Fruit fly (Drosophila melanogaster) whole organism, embryonic: ENCODE measurements around the gene CG33796.

Source experiments
- Asciz ChIP-seq: fragments of 200-800 bp; sonication (Bioruptor generic); optimal IDR thresholded peaks from 2 replicates; lab custom pipeline; 2017; ENCODE audit warnings: missing biosample characterization, mild to moderate bottlenecking, missing genetic modification characterization, missing genetic modification reagents
- BEAF-32 ChIP-seq: fragments of 200-800 bp; sonication (Bioruptor generic); optimal IDR thresholded peaks from 3 replicates; lab custom pipeline; 2017; ENCODE audit warnings: missing biosample characterization, missing genetic modification characterization, mild to moderate bottlenecking, moderate library complexity, missing genetic modification reagents
- CG10654 ChIP-seq: fragments of 200-800 bp; sonication (Bioruptor generic); optimal IDR thresholded peaks from 2 replicates; lab custom pipeline; 2016; ENCODE audit warnings: missing biosample characterization, missing genetic modification characterization
- CG11398 ChIP-seq: fragments of 200-800 bp; sonication (Bioruptor generic); optimal IDR thresholded peaks from 2 replicates; lab custom pipeline; 2016; ENCODE audit warnings: missing biosample characterization, missing genetic modification characterization
- CG11456 ChIP-seq: fragments of 200-800 bp; sonication (Bioruptor generic); IDR thresholded peaks from 3 replicates; pipeline ENCODE4 v1.3.6; 2022; ENCODE audit warnings: missing biosample characterization, missing genetic modification characterization
- CG11504 ChIP-seq: fragments of 200-800 bp; sonication (Bioruptor generic); optimal IDR thresholded peaks from 3 replicates; lab custom pipeline; 2019; ENCODE audit warnings: missing biosample characterization, mild to moderate bottlenecking, missing genetic modification characterization, moderate library complexity
- CG13287 ChIP-seq: fragments of 200-800 bp; sonication (Bioruptor generic); IDR thresholded peaks from 2 replicates; pipeline ENCODE4 v1.3.6; 2022; ENCODE audit warnings: missing biosample characterization, missing genetic modification characterization; ENCODE audit not compliant: partially characterized antibody
- CG1647 ChIP-seq: fragments of 200-800 bp; sonication (Bioruptor generic); optimal IDR thresholded peaks from 3 replicates; lab custom pipeline; 2016; ENCODE audit warnings: missing biosample characterization, missing genetic modification characterization
- CG16863 ChIP-seq: fragments of 200-800 bp; sonication (Bioruptor generic); optimal IDR thresholded peaks from 3 replicates; lab custom pipeline; 2016; ENCODE audit warnings: missing biosample characterization, missing genetic modification characterization
- CG17361 ChIP-seq: fragments of 200-800 bp; sonication (Bioruptor generic); IDR thresholded peaks from 3 replicates; pipeline ENCODE4 v1.3.6; 2022; ENCODE audit warnings: missing biosample characterization, missing genetic modification characterization
- CG1792 ChIP-seq: fragments of 200-800 bp; sonication (Bioruptor generic); optimal IDR thresholded peaks from 2 replicates; lab custom pipeline; 2016; ENCODE audit warnings: missing biosample characterization, missing genetic modification characterization
- CG18262 ChIP-seq: fragments of 200-800 bp; optimal IDR thresholded peaks from 3 replicates; lab custom pipeline; 2019; ENCODE audit warnings: missing biosample characterization, mild to moderate bottlenecking, missing genetic modification characterization, moderate library complexity
- CG2120 ChIP-seq: fragments of 200-800 bp; sonication (Bioruptor generic); optimal IDR thresholded peaks from 3 replicates; lab custom pipeline; 2016; ENCODE audit warnings: missing biosample characterization, missing genetic modification characterization
- CG2678 ChIP-seq: fragments of 200-800 bp; sonication (Bioruptor generic); optimal IDR thresholded peaks from 3 replicates; lab custom pipeline; 2019; ENCODE audit warnings: missing biosample characterization, mild to moderate bottlenecking, missing genetic modification characterization, moderate library complexity
- CG2712 ChIP-seq: fragments of 200-800 bp; optimal IDR thresholded peaks from 3 replicates; lab custom pipeline; 2019; ENCODE audit warnings: missing biosample characterization, mild to moderate bottlenecking, missing genetic modification characterization, moderate library complexity
- CG6683 ChIP-seq: fragments of 200-800 bp; sonication (Bioruptor generic); optimal IDR thresholded peaks from 2 replicates; lab custom pipeline; 2017; ENCODE audit warnings: missing biosample characterization, mild to moderate bottlenecking, missing genetic modification characterization, missing genetic modification reagents
- CG8290 ChIP-seq, 3 experiments: fragments of 200-800 bp; sonication (Bioruptor generic); optimal IDR thresholded peaks; 2 replicates each; lab custom pipeline; 2016 to 2019; ENCODE audit warnings: missing biosample characterization in 3 of 3, missing genetic modification characterization in 3 of 3, mild to moderate bottlenecking in 2 of 3, moderate library complexity in 1 of 3
- CG8388 ChIP-seq: fragments of 200-800 bp; sonication (Bioruptor generic); optimal IDR thresholded peaks from 2 replicates; lab custom pipeline; 2019; ENCODE audit warnings: missing biosample characterization, mild to moderate bottlenecking, missing genetic modification characterization, moderate library complexity
- Deaf1 ChIP-seq: fragments of 200-800 bp; optimal IDR thresholded peaks from 3 replicates; lab custom pipeline; 2019; ENCODE audit warnings: missing biosample characterization, mild to moderate bottlenecking, missing genetic modification characterization, moderate library complexity
- Doc3 ChIP-seq: fragments of 200-800 bp; sonication (Bioruptor generic); IDR thresholded peaks from 3 replicates; pipeline ENCODE4 v1.3.6; 2022; ENCODE audit warnings: missing biosample characterization, missing genetic modification characterization; ENCODE audit not compliant: partially characterized antibody
- Ets65A ChIP-seq: fragments of 200-800 bp; sonication (Bioruptor generic); peaks from one replicate; lab custom pipeline; 2016; ENCODE audit warnings: missing biosample characterization, missing genetic modification characterization
- Gsc ChIP-seq: fragments of 200-800 bp; sonication (Bioruptor generic); IDR thresholded peaks from 2 replicates; pipeline ENCODE4 v1.3.6; 2022; ENCODE audit warnings: missing biosample characterization, missing genetic modification characterization
- Gug ChIP-seq: fragments of 200-800 bp; sonication (Bioruptor generic); IDR thresholded peaks from 4 replicates; pipeline ENCODE4 v1.3.6; 2022; ENCODE audit warnings: missing biosample characterization, missing genetic modification characterization
- Med ChIP-seq: fragments of 200-800 bp; sonication (Bioruptor generic); peaks from one replicate; lab custom pipeline; 2016; ENCODE audit warnings: missing biosample characterization, missing genetic modification characterization, mild to moderate bottlenecking, inconsistent platforms, moderate library complexity
- NC2α ChIP-seq: fragments of 200-800 bp; sonication (Bioruptor generic); optimal IDR thresholded peaks from 2 replicates; lab custom pipeline; 2016; ENCODE audit warnings: missing biosample characterization, missing genetic modification characterization
- Nf-YA ChIP-seq: fragments of 200-800 bp; sonication (Bioruptor generic); IDR thresholded peaks from 2 replicates; pipeline ENCODE4 v1.3.6; 2022; ENCODE audit warnings: missing biosample characterization, missing genetic modification characterization
- Nf-YB ChIP-seq: fragments of 200-800 bp; sonication (Bioruptor generic); optimal IDR thresholded peaks from 3 replicates; lab custom pipeline; 2019; ENCODE audit warnings: missing biosample characterization, mild to moderate bottlenecking, missing genetic modification characterization, moderate library complexity
- Sox102F ChIP-seq: fragments of 200-800 bp; sonication (Bioruptor generic); optimal IDR thresholded peaks from 2 replicates; lab custom pipeline; 2018; ENCODE audit warnings: missing biosample characterization, mild to moderate bottlenecking, missing genetic modification characterization, moderate library complexity
- Spps ChIP-seq: fragments of 200-800 bp; sonication (Bioruptor generic); optimal IDR thresholded peaks from 2 replicates; lab custom pipeline; 2018; ENCODE audit warnings: missing biosample characterization, mild to moderate bottlenecking, missing genetic modification characterization
- Trl ChIP-seq, 3 experiments: fragments of >200 bp in 2 of 3; fragments of 200-800 bp in 1 of 3; sonication (Bioruptor generic) in 1 of 3; optimal IDR thresholded peaks; 2 replicates in 1 of 3; 3 replicates in 2 of 3; lab custom pipeline; 2016 to 2017; ENCODE audit warnings: missing biosample characterization in 1 of 3, missing genetic modification characterization in 1 of 3
- abd-A ChIP-seq: fragments of 200-800 bp; sonication (Bioruptor generic); optimal IDR thresholded peaks from 3 replicates; lab custom pipeline; 2019; ENCODE audit warnings: missing biosample characterization, mild to moderate bottlenecking, missing genetic modification characterization, moderate library complexity
- cad ChIP-seq: fragments of >200 bp; optimal IDR thresholded peaks from 2 replicates; lab custom pipeline; 2017; ENCODE audit warnings: missing biosample characterization, missing genetic modification characterization
- ci ChIP-seq: fragments of 200-800 bp; sonication (Bioruptor generic); IDR thresholded peaks from 3 replicates; pipeline ENCODE4 v1.3.6; 2022; ENCODE audit warnings: missing biosample characterization, missing genetic modification characterization
- crol ChIP-seq: fragments of 200-800 bp; sonication (Bioruptor generic); IDR thresholded peaks from 2 replicates; pipeline ENCODE4 v1.3.6; 2022; ENCODE audit warnings: missing biosample characterization, missing genetic modification characterization
- dimm ChIP-seq: fragments of 200-800 bp; sonication (Bioruptor generic); IDR thresholded peaks from 2 replicates; pipeline ENCODE4 v1.3.6; 2022; ENCODE audit warnings: missing biosample characterization, missing genetic modification characterization
- gem ChIP-seq: fragments of 200-800 bp; sonication (Bioruptor generic); optimal IDR thresholded peaks from 2 replicates; lab custom pipeline; 2019; ENCODE audit warnings: missing biosample characterization, mild to moderate bottlenecking, missing genetic modification characterization, moderate library complexity
- ham ChIP-seq: fragments of 200-800 bp; sonication (Bioruptor generic); IDR thresholded peaks from 2 replicates; pipeline ENCODE4 v1.3.6; 2022; ENCODE audit warnings: missing biosample characterization, missing genetic modification characterization
- hb ChIP-seq: fragments of 200-800 bp; sonication (Bioruptor generic); IDR thresholded peaks from 3 replicates; pipeline ENCODE4 v1.3.6; 2022; ENCODE audit warnings: missing biosample characterization, missing genetic modification characterization; ENCODE audit not compliant: partially characterized antibody
- insv ChIP-seq, 2 experiments: fragments of 200-800 bp; sonication (Bioruptor generic); optimal IDR thresholded peaks; 3 replicates each; lab custom pipeline; 2016 to 2018; ENCODE audit warnings: missing biosample characterization in 2 of 2, missing genetic modification characterization in 2 of 2
- jumu ChIP-seq: fragments of 200-800 bp; sonication (Bioruptor generic); optimal IDR thresholded peaks from 3 replicates; lab custom pipeline; 2016; ENCODE audit warnings: missing biosample characterization, missing genetic modification characterization
- ken ChIP-seq: fragments of 200-800 bp; sonication (Bioruptor generic); IDR thresholded peaks from 3 replicates; pipeline ENCODE4 v1.3.6; 2022; ENCODE audit warnings: missing biosample characterization, missing genetic modification characterization
- nmo ChIP-seq: fragments of 200-800 bp; sonication (Bioruptor generic); optimal IDR thresholded peaks from 2 replicates; lab custom pipeline; 2018; ENCODE audit warnings: missing biosample characterization, mild to moderate bottlenecking, missing genetic modification characterization, moderate library complexity
- phol ChIP-seq: fragments of 200-800 bp; sonication (Bioruptor generic); optimal IDR thresholded peaks from 3 replicates; lab custom pipeline; 2018; ENCODE audit warnings: missing biosample characterization, mild to moderate bottlenecking, missing genetic modification characterization, moderate library complexity
- pros ChIP-seq: fragments of 200-800 bp; sonication (Bioruptor generic); optimal IDR thresholded peaks from 3 replicates; lab custom pipeline; 2019; ENCODE audit warnings: missing biosample characterization, mild to moderate bottlenecking, missing genetic modification characterization, moderate library complexity
- seq ChIP-seq: fragments of 200-800 bp; sonication (Bioruptor generic); IDR thresholded peaks from 2 replicates; pipeline ENCODE4 v1.3.6; 2022; ENCODE audit warnings: missing biosample characterization, missing genetic modification characterization
- sob ChIP-seq: fragments of 200-800 bp; sonication (Bioruptor generic); IDR thresholded peaks from 2 replicates; pipeline ENCODE4 v1.3.6; 2022; ENCODE audit warnings: missing biosample characterization, missing genetic modification characterization
- zen ChIP-seq: fragments of 200-800 bp; sonication (Bioruptor generic); optimal IDR thresholded peaks from 3 replicates; lab custom pipeline; 2018; ENCODE audit warnings: missing biosample characterization, mild to moderate bottlenecking, missing genetic modification characterization, moderate library complexity

The CG33796 gene

dm6 chr3L:16172381-16172780, 2.5 kb upstream of the CG33796 start:
- TF ChIP-seq ci (GFP tag; lab: Robert Waterston, UW) (0 out of 3 replicates have a peak, but pooled peaks have one; percentile 22), abd-A (peak; percentile 30), CG2678 (no peak), Doc3 (GFP tag; lab: Robert Waterston, UW) (no peak), CG8290 (GFP tag; optimal IDR thresholded peaks at IDR 0.05; lab: Kevin White, UChicago) (no peak), CG8290 (tag; optimal IDR thresholded peaks at IDR 0.05; lab: Kevin White, UChicago) (peak in 1 of 2 experiments; percentile 6), pros (GFP tag; lab: Kevin White, UChicago) (peak; percentile 85), CG11398 (GFP tag; lab: Kevin White, UChicago) (no peak), Trl (optimal IDR thresholded peaks at IDR 0.05; lab: Kevin White, UChicago) (peak in 1 of 2 experiments; percentile 18), Trl (GFP tag; optimal IDR thresholded peaks at IDR 0.05; lab: Kevin White, UChicago) (no peak), CG16863 (GFP tag; lab: Kevin White, UChicago) (no peak), crol (GFP tag; lab: Robert Waterston, UW) (peak; percentile 85), hb (GFP tag; lab: Robert Waterston, UW) (no peak), CG10654 (GFP tag; lab: Kevin White, UChicago) (no peak), jumu (GFP tag; lab: Kevin White, UChicago) (no peak), cad (GFP tag; lab: Kevin White, UChicago) (no peak), CG1792 (no peak), NC2α (no peak), seq (GFP tag; lab: Robert Waterston, UW) (0 out of 2 replicates have a peak, but pooled peaks have one; percentile 35), dimm (GFP tag; lab: Robert Waterston, UW) (no peak), nmo (GFP tag; lab: Kevin White, UChicago) (no peak), Deaf1 (tag; lab: Kevin White, UChicago) (peak; percentile 14), Nf-YA (GFP tag; lab: Robert Waterston, UW) (no peak)

dm6 chr3L:16171280-16171679, 1.4 kb upstream of the CG33796 start, which contains the start of gene CG33795:
Gene CG33795 (minus strand): TSS chr3L:16171380.
- TF ChIP-seq ken (GFP tag; lab: Robert Waterston, UW) (no peak), Nf-YB (GFP tag; lab: Kevin White, UChicago) (no peak), CG8388 (GFP tag; lab: Kevin White, UChicago) (no peak), Gsc (GFP tag; lab: Robert Waterston, UW) (no peak), Gug (GFP tag; lab: Robert Waterston, UW) (no peak), CG13287 (GFP tag; lab: Robert Waterston, UW) (no peak), CG2120 (GFP tag; lab: Kevin White, UChicago) (no peak), insv (GFP tag; optimal IDR thresholded peaks at IDR 0.05; lab: Kevin White, UChicago) (no peak), CG6683 (GFP tag; lab: Kevin White, UChicago) (no peak), BEAF-32 (GFP tag; lab: Kevin White, UChicago) (no peak), Sox102F (no peak), Spps (tag; lab: Kevin White, UChicago) (no peak)

- TF ChIP-seq CG18262 (tag; lab: Kevin White, UChicago): peak; percentile 27
- TF ChIP-seq CG2712: peak; percentile 15
- TF ChIP-seq CG1647 (GFP tag; lab: Kevin White, UChicago): no peak
- TF ChIP-seq gem (tag; lab: Kevin White, UChicago): peak; percentile 22
- 0 out of 3 replicates have a peak, but pooled peaks have one; percentile 25 for TF ChIP-seq CG11456 (GFP tag; lab: Robert Waterston, UW)
- TF ChIP-seq zen (tag; lab: Kevin White, UChicago): no peak
- peak; percentile 13 for TF ChIP-seq CG11504 (tag; lab: Kevin White, UChicago)
- 0 out of 3 replicates have a peak, but pooled peaks have one; percentile 19 for TF ChIP-seq CG17361
- 0 out of 2 replicates have a peak, but pooled peaks have one; percentile 13 for TF ChIP-seq sob (GFP tag; lab: Robert Waterston, UW)
- peak; percentile 50 for TF ChIP-seq Med (GFP tag; lab: Kevin White, UChicago)
- TF ChIP-seq ham (GFP tag; lab: Robert Waterston, UW): 0 out of 2 replicates have a peak, but pooled peaks have one; percentile 21
- peak; percentile 36 for TF ChIP-seq Ets65A (GFP tag; lab: Kevin White, UChicago)
- peak; percentile 19 for TF ChIP-seq Asciz (GFP tag; lab: Kevin White, UChicago)
- peak; percentile 3 for TF ChIP-seq phol (tag; lab: Kevin White, UChicago)
Observed at dm6 chr3L:16168503-16169189, 1.3 kb downstream of the CG33796 start.
